Worm (Caenorhabditis elegans): ENCODE measurements around the gene F53F4.1.
A peak's percentile ranks its signal among the peaks of the same experiment; 100 is the strongest.

Gene F53F4.1

DNA sequence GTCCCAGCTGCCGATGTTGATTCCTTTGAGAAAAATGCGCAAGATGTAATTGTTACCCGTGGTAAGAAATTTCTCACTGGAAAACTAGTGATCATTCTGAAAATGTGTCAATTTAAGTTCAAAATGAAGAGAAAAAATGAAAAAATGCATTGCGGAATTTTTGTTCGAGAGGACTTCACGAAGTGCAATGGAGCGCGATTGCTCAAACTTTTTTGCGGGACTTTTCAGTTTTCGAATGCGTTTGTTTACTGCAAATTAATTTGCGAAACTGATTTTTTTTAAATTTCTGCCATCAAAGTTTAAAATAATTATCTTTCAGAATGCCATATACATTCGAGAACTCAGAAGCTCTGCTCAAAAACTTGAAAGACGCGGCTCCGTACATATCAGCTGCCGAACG lies 16.1 kb upstream of the F53F4.1 start, which contains the start of the genes nuaf-1 and bir-2:
Gene nuaf-1 (minus strand): TSS at position 98 of the 400 bp plus-strand sequence.
Gene bir-2 (plus strand): TSS at position 318 of the 400 bp plus-strand sequence.
- TF ChIP-seq nhr-12 (tag; optimal IDR thresholded peaks at IDR 0.05) (no peak), F13H6.1 (tag; optimal IDR thresholded peaks at IDR 0.05) (peak; percentile 31), gmeb-1 (tag; optimal IDR thresholded peaks at IDR 0.05) (peak; percentile 74), unc-62 (GFP tag; optimal IDR thresholded peaks at IDR 0.05) (no peak), ztf-4 (tag; optimal IDR thresholded peaks at IDR 0.05) (no peak), lin-13 (GFP tag; optimal IDR thresholded peaks at IDR 0.05) (peak; percentile 28), unc-55 (GFP tag; optimal IDR thresholded peaks at IDR 0.05) (peak; percentile 78), lin-11 (tag; optimal IDR thresholded peaks at IDR 0.05) (no peak), crh-2 (tag; optimal IDR thresholded peaks at IDR 0.05) (peak; percentile 67), nhr-77 (tag; optimal IDR thresholded peaks at IDR 0.05) (no peak), ceh-82 (tag; optimal IDR thresholded peaks at IDR 0.05) (no peak), egl-27 (tag; optimal IDR thresholded peaks at IDR 0.05) (no peak), nhr-23 (tag; optimal IDR thresholded peaks at IDR 0.05) (no peak), unc-39 (tag; optimal IDR thresholded peaks at IDR 0.05) (no peak), skn-1 (tag; optimal IDR thresholded peaks at IDR 0.05) (no peak), peb-1 (tag; optimal IDR thresholded peaks at IDR 0.05) (no peak), nhr-129 (tag; optimal IDR thresholded peaks at IDR 0.05) (peak; percentile 40), lsy-2 (tag; optimal IDR thresholded peaks at IDR 0.05) (peak; percentile 10 to 68), nhr-10 (tag; optimal IDR thresholded peaks at IDR 0.05) (no peak), Y55F3AM.14 (GFP tag; optimal IDR thresholded peaks at IDR 0.05) (no peak), alr-1 (tag; optimal IDR thresholded peaks at IDR 0.05) (no peak), fos-1 (tag; optimal IDR thresholded peaks at IDR 0.05) (peak; percentile 42), ztf-11 (tag; optimal IDR thresholded peaks at IDR 0.05) (no peak), mbf-1 (tag; optimal IDR thresholded peaks at IDR 0.05) (no peak), zag-1 (tag; optimal IDR thresholded peaks at IDR 0.05) (no peak), sem-4 (tag; optimal IDR thresholded peaks at IDR 0.05) (no peak), R02D3.7 (tag; optimal IDR thresholded peaks at IDR 0.05) (no peak), blmp-1 (tag; optimal IDR thresholded peaks at IDR 0.05; ENCODE audit: insufficient read depth) (no peak), lin-39 (tag; optimal IDR thresholded peaks at IDR 0.05) (no peak), mab-5 (tag; optimal IDR thresholded peaks at IDR 0.05) (no peak), elt-3 (tag; optimal IDR thresholded peaks at IDR 0.05) (no peak), ztf-1 (GFP tag; conservative IDR thresholded peaks at IDR 0.05) (no peak), elt-1 (tag; optimal IDR thresholded peaks at IDR 0.05) (no peak), nhr-237 (tag; optimal IDR thresholded peaks at IDR 0.05) (no peak), nhr-25 (tag; optimal IDR thresholded peaks at IDR 0.05) (no peak), snpc-4 (tag; optimal IDR thresholded peaks at IDR 0.05) (no peak), ceh-16 (tag; optimal IDR thresholded peaks at IDR 0.05) (no peak), mdl-1 (tag; optimal IDR thresholded peaks at IDR 0.05) (no peak), sma-3 (GFP tag; optimal IDR thresholded peaks at IDR 0.05) (peak; percentile 42), aly-2 (tag; optimal IDR thresholded peaks at IDR 0.05) (no peak), nhr-11 (tag; optimal IDR thresholded peaks at IDR 0.05) (no peak), ZK546.5 (tag; optimal IDR thresholded peaks at IDR 0.05) (no peak), dmd-4 (tag; optimal IDR thresholded peaks at IDR 0.05) (no peak), nhr-6 (tag; optimal IDR thresholded peaks at IDR 0.05) (no peak), ama-1 (optimal IDR thresholded peaks at IDR 0.05) (no peak), C34F6.9 (tag; optimal IDR thresholded peaks at IDR 0.05) (peak; percentile 62), sma-9 (GFP tag; optimal IDR thresholded peaks at IDR 0.05) (peak; percentile 50), sma-9 (tag; optimal IDR thresholded peaks at IDR 0.05) (no peak), nhr-21 (tag; optimal IDR thresholded peaks at IDR 0.05) (peak; percentile 11)

Measured in whole organism, L2 larva.